Worm (Caenorhabditis elegans): Measurements from ENCODE around the gene T12C9.7.

The T12C9.7 gene

ce11 chrII:4424807-4425206, 35.9 kb downstream of the T12C9.7 start, which contains the start of the genes dcaf-13 and toe-1:
dcaf-13 (minus strand) TSS chrII:4424902.
toe-1 (plus strand) TSS chrII:4425167.
- peak; percentile 26 for TF ChIP-seq gmeb-1 (tag; optimal IDR thresholded peaks at IDR 0.05)
- TF ChIP-seq ztf-1 (GFP tag; conservative IDR thresholded peaks at IDR 0.05): no peak

ce11 chrII:4419956-4420355, 40.8 kb downstream of the T12C9.7 start, which contains the start of gene bpnt-1:
bpnt-1 (plus strand) TSS chrII:4420256.
- no peak for TF ChIP-seq lsy-2 (tag; optimal IDR thresholded peaks at IDR 0.05)
- no peak for TF ChIP-seq nhr-129 (tag; optimal IDR thresholded peaks at IDR 0.05)
- TF ChIP-seq gmeb-1 (tag; optimal IDR thresholded peaks at IDR 0.05): no peak
- peak; percentile 12 for TF ChIP-seq C34F6.9 (tag; optimal IDR thresholded peaks at IDR 0.05)
- TF ChIP-seq sma-9 (GFP tag; optimal IDR thresholded peaks at IDR 0.05): peak; percentile 14
- TF ChIP-seq sma-9 (tag; optimal IDR thresholded peaks at IDR 0.05): no peak
- peak; percentile 27 for TF ChIP-seq nhr-21 (tag; optimal IDR thresholded peaks at IDR 0.05)
- no peak for TF ChIP-seq ztf-1 (GFP tag; conservative IDR thresholded peaks at IDR 0.05)
- no peak for TF ChIP-seq unc-62 (GFP tag; optimal IDR thresholded peaks at IDR 0.05)

DNA sequence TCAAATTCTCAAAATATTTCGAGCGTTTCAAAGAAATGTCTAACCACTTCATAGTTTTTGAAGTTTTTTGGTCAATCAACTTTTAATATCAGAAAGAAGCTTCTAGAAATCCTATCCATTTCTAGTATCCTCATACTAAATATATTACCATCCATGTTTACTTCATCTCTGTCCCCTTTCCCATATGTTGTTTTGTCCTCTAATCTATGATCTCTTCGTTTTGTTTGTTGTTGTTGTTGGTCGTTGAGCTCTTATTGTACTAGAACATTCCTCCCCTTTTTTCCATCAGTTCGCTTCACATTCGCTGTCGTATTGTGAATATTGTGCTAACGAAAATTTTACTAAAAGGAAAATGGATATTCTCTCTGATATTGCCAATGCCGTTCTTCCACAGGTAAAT, 43.4 kb downstream of the T12C9.7 start, which contains the start of gene sod-5:
sod-5 (plus strand) TSS at position 301 of the 400 bp plus-strand sequence.
- no peak for TF ChIP-seq C34F6.9 (tag; optimal IDR thresholded peaks at IDR 0.05)
- no peak for TF ChIP-seq nhr-23 (tag; optimal IDR thresholded peaks at IDR 0.05)
- TF ChIP-seq mab-5 (tag; optimal IDR thresholded peaks at IDR 0.05): no peak
- no peak for TF ChIP-seq ceh-16 (tag; optimal IDR thresholded peaks at IDR 0.05)
- no peak for TF ChIP-seq elt-3 (tag; optimal IDR thresholded peaks at IDR 0.05)
- no peak for TF ChIP-seq lsy-2 (tag; optimal IDR thresholded peaks at IDR 0.05)
- no peak for TF ChIP-seq ztf-11 (tag; optimal IDR thresholded peaks at IDR 0.05)
- TF ChIP-seq alr-1 (tag; optimal IDR thresholded peaks at IDR 0.05): no peak
- TF ChIP-seq unc-62 (GFP tag; optimal IDR thresholded peaks at IDR 0.05): no peak
- TF ChIP-seq crh-2 (tag; optimal IDR thresholded peaks at IDR 0.05): no peak
- no peak for TF ChIP-seq egl-27 (tag; optimal IDR thresholded peaks at IDR 0.05)
- no peak for TF ChIP-seq lin-11 (tag; optimal IDR thresholded peaks at IDR 0.05)
- TF ChIP-seq nhr-77 (tag; optimal IDR thresholded peaks at IDR 0.05): no peak
- no peak for TF ChIP-seq nhr-10 (tag; optimal IDR thresholded peaks at IDR 0.05)
- no peak for TF ChIP-seq ceh-82 (tag; optimal IDR thresholded peaks at IDR 0.05)
- TF ChIP-seq mdl-1 (tag; optimal IDR thresholded peaks at IDR 0.05): no peak
- TF ChIP-seq nhr-6 (tag; optimal IDR thresholded peaks at IDR 0.05): no peak
- TF ChIP-seq blmp-1 (tag; optimal IDR thresholded peaks at IDR 0.05; ENCODE audit: insufficient read depth): no peak
- TF ChIP-seq mbf-1 (tag; optimal IDR thresholded peaks at IDR 0.05): no peak

ce11 chrII:4409650-4410049, 51.1 kb downstream of the T12C9.7 start:
- TF ChIP-seq ZK546.5 (tag; optimal IDR thresholded peaks at IDR 0.05) (no peak), snpc-4 (tag; optimal IDR thresholded peaks at IDR 0.05) (no peak), nhr-237 (tag; optimal IDR thresholded peaks at IDR 0.05) (no peak), unc-55 (GFP tag; optimal IDR thresholded peaks at IDR 0.05) (no peak), ztf-11 (tag; optimal IDR thresholded peaks at IDR 0.05) (no peak), nhr-25 (tag; optimal IDR thresholded peaks at IDR 0.05) (no peak), C34F6.9 (tag; optimal IDR thresholded peaks at IDR 0.05) (no peak), dmd-4 (tag; optimal IDR thresholded peaks at IDR 0.05) (no peak), crh-2 (tag; optimal IDR thresholded peaks at IDR 0.05) (no peak), lin-39 (tag; optimal IDR thresholded peaks at IDR 0.05) (no peak), unc-62 (GFP tag; optimal IDR thresholded peaks at IDR 0.05) (no peak), alr-1 (tag; optimal IDR thresholded peaks at IDR 0.05) (no peak)
